Fruit fly (Drosophila melanogaster) whole organism, embryonic: ENCODE results near the gene wrm2.
A peak's percentile ranks its signal among the peaks of the same experiment; 100 is the strongest.

Experiments used
- Asciz ChIP-seq: fragments of 200-800 bp; sonication (Bioruptor generic); optimal IDR thresholded peaks from 2 replicates; lab custom pipeline; 2017; ENCODE audit warnings: missing biosample characterization, mild to moderate bottlenecking, missing genetic modification characterization, missing genetic modification reagents
- CG10147 ChIP-seq: fragments of 200-800 bp; sonication (Bioruptor generic); optimal IDR thresholded peaks from 2 replicates; lab custom pipeline; 2019; ENCODE audit warnings: missing biosample characterization, mild to moderate bottlenecking, missing genetic modification characterization, moderate library complexity
- CG12744 ChIP-seq: fragments of 200-800 bp; sonication (Bioruptor generic); optimal IDR thresholded peaks from 2 replicates; lab custom pipeline; 2016; ENCODE audit warnings: missing biosample characterization, missing genetic modification characterization
- CG13123 ChIP-seq: fragments of 200-800 bp; sonication (Bioruptor generic); optimal IDR thresholded peaks from 2 replicates; lab custom pipeline; 2016; ENCODE audit warnings: missing biosample characterization, missing genetic modification characterization
- CG13296 ChIP-seq: fragments of 200-800 bp; sonication (Bioruptor generic); optimal IDR thresholded peaks from 3 replicates; lab custom pipeline; 2018; ENCODE audit warnings: missing biosample characterization, mild to moderate bottlenecking, missing genetic modification characterization
- CG14014 ChIP-seq: fragments of 200-800 bp; sonication (Bioruptor generic); IDR thresholded peaks from 2 replicates; pipeline ENCODE4 v1.3.6; 2022; ENCODE audit warnings: missing biosample characterization, missing genetic modification characterization
- CG14667 ChIP-seq: fragments of 200-800 bp; sonication (Bioruptor generic); IDR thresholded peaks from 2 replicates; pipeline ENCODE4 v1.3.6; 2022; ENCODE audit warnings: missing biosample characterization, missing genetic modification characterization
- CG14860 ChIP-seq: fragments of 200-800 bp; sonication (Bioruptor generic); IDR thresholded peaks from 3 replicates; pipeline ENCODE4 v1.3.6; 2022; ENCODE audit warnings: missing biosample characterization, missing genetic modification characterization; ENCODE audit not compliant: partially characterized antibody
- CG15479 ChIP-seq: fragments of 200-800 bp; sonication (Bioruptor generic); optimal IDR thresholded peaks from 3 replicates; lab custom pipeline; 2019; ENCODE audit warnings: missing biosample characterization, mild to moderate bottlenecking, missing genetic modification characterization, moderate library complexity
- CG17361 ChIP-seq: fragments of 200-800 bp; sonication (Bioruptor generic); IDR thresholded peaks from 3 replicates; pipeline ENCODE4 v1.3.6; 2022; ENCODE audit warnings: missing biosample characterization, missing genetic modification characterization
- CG17385 ChIP-seq: fragments of 200-800 bp; sonication (Bioruptor generic); optimal IDR thresholded peaks from 3 replicates; lab custom pipeline; 2018; ENCODE audit warnings: missing biosample characterization, mild to moderate bottlenecking, missing genetic modification characterization
- CG17612 ChIP-seq: fragments of 200-800 bp; sonication (Bioruptor generic); IDR thresholded peaks from 2 replicates; pipeline ENCODE4 v1.3.6; 2022; ENCODE audit warnings: missing biosample characterization, missing genetic modification characterization
- CG18262 ChIP-seq: fragments of 200-800 bp; optimal IDR thresholded peaks from 3 replicates; lab custom pipeline; 2019; ENCODE audit warnings: missing biosample characterization, mild to moderate bottlenecking, missing genetic modification characterization, moderate library complexity
- CG18619 ChIP-seq: fragments of 200-800 bp; sonication (Bioruptor generic); optimal IDR thresholded peaks from 3 replicates; lab custom pipeline; 2017; ENCODE audit warnings: missing biosample characterization, mild to moderate bottlenecking, missing genetic modification characterization
- CG18764 ChIP-seq: fragments of 200-800 bp; sonication (Bioruptor generic); optimal IDR thresholded peaks from 3 replicates; lab custom pipeline; 2016; ENCODE audit warnings: missing biosample characterization, missing genetic modification characterization
- CG2712 ChIP-seq: fragments of 200-800 bp; optimal IDR thresholded peaks from 3 replicates; lab custom pipeline; 2019; ENCODE audit warnings: missing biosample characterization, mild to moderate bottlenecking, missing genetic modification characterization, moderate library complexity
- CG34376 ChIP-seq: fragments of 200-800 bp; sonication (Bioruptor generic); optimal IDR thresholded peaks from 2 replicates; lab custom pipeline; 2018; ENCODE audit warnings: missing biosample characterization, mild to moderate bottlenecking, missing genetic modification characterization
- CG43689 ChIP-seq: fragments of 200-800 bp; sonication (Bioruptor generic); IDR thresholded peaks from 2 replicates; pipeline ENCODE4 v1.3.6; 2022; ENCODE audit warnings: missing biosample characterization, missing genetic modification characterization
- CG4617 ChIP-seq: fragments of 200-800 bp; sonication (Bioruptor generic); optimal IDR thresholded peaks from 3 replicates; lab custom pipeline; 2016; ENCODE audit warnings: missing biosample characterization, missing genetic modification characterization, borderline replicate concordance
- CG7271 ChIP-seq: fragments of 200-800 bp; sonication (Bioruptor generic); optimal IDR thresholded peaks from 2 replicates; lab custom pipeline; 2018; ENCODE audit warnings: missing biosample characterization, mild to moderate bottlenecking, missing genetic modification characterization, moderate library complexity
- CG7786 ChIP-seq: fragments of 200-800 bp; sonication (Bioruptor generic); optimal IDR thresholded peaks from 2 replicates; lab custom pipeline; 2016; ENCODE audit warnings: missing biosample characterization, missing genetic modification characterization
- CG7928 ChIP-seq: fragments of 200-800 bp; sonication (Bioruptor generic); optimal IDR thresholded peaks from 2 replicates; lab custom pipeline; 2017; ENCODE audit warnings: missing biosample characterization, mild to moderate bottlenecking, missing genetic modification characterization
- CTCF ChIP-seq: fragments of 200-800 bp; sonication (Bioruptor generic); optimal IDR thresholded peaks from 2 replicates; lab custom pipeline; 2017; ENCODE audit warnings: missing biosample characterization, mild to moderate bottlenecking, missing genetic modification characterization, moderate library complexity
- CkIIα-i1 ChIP-seq: fragments of 200-800 bp; sonication (Bioruptor generic); IDR thresholded peaks from 2 replicates; pipeline ENCODE4 v1.3.6; 2022; ENCODE audit warnings: missing biosample characterization, missing genetic modification characterization
- CoRest ChIP-seq: fragments of 200-800 bp; sonication (Bioruptor generic); optimal IDR thresholded peaks from 3 replicates; lab custom pipeline; 2018; ENCODE audit warnings: missing biosample characterization, mild to moderate bottlenecking, missing genetic modification characterization, moderate library complexity
- Doc2 ChIP-seq: fragments of 200-800 bp; sonication (Bioruptor generic); IDR thresholded peaks from 2 replicates; pipeline ENCODE4 v1.3.6; 2022; ENCODE audit warnings: missing biosample characterization, missing genetic modification characterization
- Fer3 ChIP-seq: fragments of 200-800 bp; sonication (Bioruptor generic); optimal IDR thresholded peaks from 2 replicates; lab custom pipeline; 2018; ENCODE audit warnings: missing biosample characterization, mild to moderate bottlenecking, missing genetic modification characterization, moderate library complexity
- HLHmδ ChIP-seq: fragments of 200-800 bp; sonication (Bioruptor generic); optimal IDR thresholded peaks from 2 replicates; lab custom pipeline; 2018; ENCODE audit warnings: missing biosample characterization, mild to moderate bottlenecking, missing genetic modification characterization, moderate library complexity
- Hr3 ChIP-seq: fragments of 200-800 bp; sonication (Bioruptor generic); optimal IDR thresholded peaks from 3 replicates; lab custom pipeline; 2016; ENCODE audit warnings: missing biosample characterization, missing genetic modification characterization
- Pdp1 ChIP-seq, 2 experiments: fragments of 200-800 bp; sonication (Bioruptor generic); optimal IDR thresholded peaks; 3 replicates each; lab custom pipeline; 2016; ENCODE audit warnings: missing biosample characterization in 2 of 2, missing genetic modification characterization in 2 of 2, mild to moderate bottlenecking in 1 of 2, moderate library complexity in 1 of 2
- Ssrp ChIP-seq: fragments of 200-800 bp; sonication (Bioruptor generic); optimal IDR thresholded peaks from 2 replicates; lab custom pipeline; 2018; ENCODE audit warnings: missing biosample characterization, mild to moderate bottlenecking, missing genetic modification characterization, moderate library complexity
- cwo ChIP-seq: fragments of 200-800 bp; sonication (Bioruptor generic); optimal IDR thresholded peaks from 3 replicates; lab custom pipeline; 2017; ENCODE audit warnings: missing biosample characterization, missing genetic modification characterization, mild to moderate bottlenecking, moderate library complexity, missing genetic modification reagents
- exex ChIP-seq: fragments of 200-800 bp; sonication (Bioruptor generic); optimal IDR thresholded peaks from 4 replicates; lab custom pipeline; 2018; ENCODE audit warnings: missing biosample characterization, mild to moderate bottlenecking, missing genetic modification characterization, moderate library complexity
- fd102C ChIP-seq: fragments of 200-800 bp; sonication (Bioruptor generic); optimal IDR thresholded peaks from 2 replicates; lab custom pipeline; 2018; ENCODE audit warnings: missing biosample characterization, mild to moderate bottlenecking, missing genetic modification characterization, moderate library complexity
- hbn ChIP-seq: fragments of 200-800 bp; sonication (Bioruptor generic); IDR thresholded peaks from 2 replicates; pipeline ENCODE4 v1.3.6; 2022; ENCODE audit warnings: missing biosample characterization, missing genetic modification characterization; ENCODE audit not compliant: partially characterized antibody
- ken ChIP-seq: fragments of 200-800 bp; sonication (Bioruptor generic); IDR thresholded peaks from 3 replicates; pipeline ENCODE4 v1.3.6; 2022; ENCODE audit warnings: missing biosample characterization, missing genetic modification characterization
- klu ChIP-seq: fragments of 200-800 bp; sonication (Bioruptor generic); IDR thresholded peaks from 2 replicates; pipeline ENCODE4 v1.3.6; 2022; ENCODE audit warnings: missing biosample characterization, missing genetic modification characterization
- lab ChIP-seq: fragments of 200-800 bp; sonication (Bioruptor generic); optimal IDR thresholded peaks from 3 replicates; lab custom pipeline; 2017; ENCODE audit warnings: missing biosample characterization, missing genetic modification characterization, mild to moderate bottlenecking, moderate library complexity, missing genetic modification reagents
- mirr ChIP-seq: fragments of 200-800 bp; sonication (Bioruptor generic); optimal IDR thresholded peaks from 3 replicates; lab custom pipeline; 2018; ENCODE audit warnings: missing biosample characterization, mild to moderate bottlenecking, missing genetic modification characterization
- nerfin-2 ChIP-seq: fragments of 200-800 bp; sonication (Bioruptor generic); IDR thresholded peaks from 2 replicates; pipeline ENCODE4 v1.3.6; 2022; ENCODE audit warnings: missing biosample characterization, missing genetic modification characterization; ENCODE audit not compliant: partially characterized antibody
- pita ChIP-seq: fragments of 200-800 bp; sonication (Bioruptor generic); optimal IDR thresholded peaks from 2 replicates; lab custom pipeline; 2017; ENCODE audit warnings: missing biosample characterization, mild to moderate bottlenecking, missing genetic modification characterization
- psq ChIP-seq: fragments of 200-800 bp; sonication (Bioruptor generic); optimal IDR thresholded peaks from 2 replicates; lab custom pipeline; 2017; ENCODE audit warnings: missing biosample characterization, missing genetic modification characterization
- salm ChIP-seq: fragments of 200-800 bp; sonication (Bioruptor generic); optimal IDR thresholded peaks from 2 replicates; lab custom pipeline; 2018; ENCODE audit warnings: missing biosample characterization, mild to moderate bottlenecking, missing genetic modification characterization
- sd ChIP-seq: fragments of 200-800 bp; sonication (Bioruptor generic); optimal IDR thresholded peaks from 3 replicates; lab custom pipeline; 2018; ENCODE audit warnings: missing biosample characterization, mild to moderate bottlenecking, missing genetic modification characterization, moderate library complexity
- ssp ChIP-seq: fragments of 200-800 bp; sonication (Bioruptor generic); IDR thresholded peaks from 2 replicates; pipeline ENCODE4 v1.3.6; 2022; ENCODE audit warnings: missing biosample characterization, missing genetic modification characterization
- sug ChIP-seq: fragments of 200-800 bp; optimal IDR thresholded peaks from 2 replicates; lab custom pipeline; 2019; ENCODE audit warnings: missing biosample characterization, mild to moderate bottlenecking, missing genetic modification characterization, moderate library complexity
- tio ChIP-seq: fragments of 200-800 bp; sonication (Bioruptor generic); optimal IDR thresholded peaks from 2 replicates; lab custom pipeline; 2017; ENCODE audit warnings: missing biosample characterization, missing genetic modification characterization, inconsistent platforms
- ttk ChIP-seq: fragments of 200-800 bp; sonication (Bioruptor generic); IDR thresholded peaks from 2 replicates; pipeline ENCODE4 v2.1.2; 2022; ENCODE audit warnings: missing biosample characterization, missing genetic modification characterization
- wek ChIP-seq: fragments of 200-800 bp; sonication (Bioruptor generic); optimal IDR thresholded peaks from 3 replicates; lab custom pipeline; 2018; ENCODE audit warnings: missing biosample characterization, mild to moderate bottlenecking, missing genetic modification characterization, moderate library complexity
- zen2 ChIP-seq: fragments of 200-800 bp; sonication (Bioruptor generic); IDR thresholded peaks from 3 replicates; pipeline ENCODE4 v1.3.6; 2022; ENCODE audit warnings: missing biosample characterization, missing genetic modification characterization; ENCODE audit not compliant: partially characterized antibody

The wrm2 gene

DNA sequence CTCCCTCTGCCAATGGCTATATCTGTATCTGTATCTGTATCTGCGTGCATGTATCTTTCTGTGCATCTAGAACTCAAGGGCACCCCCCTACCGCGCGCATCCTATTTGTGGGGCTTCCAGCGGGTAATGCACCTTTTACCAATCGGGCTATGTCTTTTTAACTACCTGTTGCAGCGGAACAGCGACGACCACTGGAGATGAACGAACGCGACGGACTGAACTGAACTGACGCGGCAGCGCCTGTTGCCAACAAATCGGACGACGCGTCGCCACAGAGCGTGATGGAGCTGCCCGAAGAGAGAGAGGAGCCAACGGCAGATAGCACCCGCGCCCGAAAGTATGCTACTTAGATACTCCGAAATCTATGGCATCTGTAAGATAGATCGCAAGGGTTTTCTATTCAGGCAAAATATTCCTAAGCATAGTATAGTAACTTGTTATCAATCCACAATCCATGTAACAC is 10.0 kb upstream of the wrm2 start, which contains the start of gene Cln7 (continued):
- TF ChIP-seq CkIIα-i1 (GFP tag; lab: Robert Waterston, UW) (no peak), sd (no peak), CG17361 (GFP tag; lab: Robert Waterston, UW) (no peak), ken (GFP tag; lab: Robert Waterston, UW) (no peak; the same call in 2 of the 3 replicates)

DNA sequence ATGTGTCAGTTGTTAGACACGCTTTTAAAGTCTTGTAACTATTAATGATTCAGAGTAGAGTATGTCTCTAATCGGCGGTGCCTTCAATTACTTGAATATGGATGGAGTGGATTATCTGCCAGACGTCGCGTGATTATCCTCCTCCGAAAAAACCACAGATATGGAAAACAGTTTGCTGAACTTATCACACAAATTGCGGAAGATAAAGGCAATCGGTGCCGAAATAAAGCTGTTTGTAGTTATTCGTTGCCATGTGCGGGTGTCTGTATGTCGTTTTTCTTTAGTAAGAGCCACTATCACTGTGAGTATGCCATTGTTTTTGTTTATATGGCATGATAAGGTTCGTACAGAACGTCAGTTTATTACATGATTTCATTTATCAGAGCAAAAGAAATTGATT is 9.0 kb upstream of the wrm2 start:
- TF ChIP-seq CG18262 (tag; lab: Kevin White, UChicago) = no peak
- no peak for TF ChIP-seq CG10147 (GFP tag; lab: Kevin White, UChicago)
- no peak for TF ChIP-seq CG7271
- TF ChIP-seq lab (GFP tag; lab: Kevin White, UChicago) = peak; percentile 8
- TF ChIP-seq CG14860 (GFP tag; lab: Robert Waterston, UW) = no peak
- no peak for TF ChIP-seq Fer3 (tag; lab: Kevin White, UChicago)
- TF ChIP-seq CG14014 = no peak
- TF ChIP-seq CG34376 = peak; percentile 77
- TF ChIP-seq CoRest (tag; lab: Kevin White, UChicago) = no peak
- peak; percentile 91 for TF ChIP-seq mirr (GFP tag; lab: Kevin White, UChicago)
- TF ChIP-seq exex = peak; percentile 96
- no peak for TF ChIP-seq CTCF
- TF ChIP-seq salm (tag; lab: Kevin White, UChicago) = no peak
- TF ChIP-seq hbn (GFP tag; lab: Robert Waterston, UW) = no peak
- TF ChIP-seq cwo = peak; percentile 68
- TF ChIP-seq CG18764 (GFP tag; lab: Kevin White, UChicago) = no peak
- no peak for TF ChIP-seq CG17612 (GFP tag; lab: Robert Waterston, UW)
- no peak for TF ChIP-seq tio (GFP tag; lab: Kevin White, UChicago)
- TF ChIP-seq HLHmδ (GFP tag; lab: Kevin White, UChicago) = no peak
- TF ChIP-seq ssp (GFP tag; lab: Robert Waterston, UW) = no peak
- no peak for TF ChIP-seq Ssrp
- TF ChIP-seq pita = no peak
- no peak for TF ChIP-seq wek
- TF ChIP-seq klu (GFP tag; lab: Robert Waterston, UW) = no peak
- no peak for TF ChIP-seq CG17385 (GFP tag; lab: Kevin White, UChicago)
- TF ChIP-seq CG7928 (GFP tag; lab: Kevin White, UChicago) = no peak
- TF ChIP-seq sug (tag; lab: Kevin White, UChicago) = peak; percentile 38
- TF ChIP-seq CG12744 = no peak
- no peak for TF ChIP-seq Doc2 (GFP tag; lab: Robert Waterston, UW)
- peak; percentile 17 for TF ChIP-seq CG13296 (GFP tag; lab: Kevin White, UChicago)
- peak in 1 of 2 experiments; percentile 24 for TF ChIP-seq Pdp1 (GFP tag; optimal IDR thresholded peaks at IDR 0.05; lab: Kevin White, UChicago)
- TF ChIP-seq CG15479 = peak; percentile 69

dm6 chr3L:7339216-7339742 is 4.3 kb upstream of the wrm2 start, which contains the start of the genes lark and eco:
Gene lark (plus strand): TSS chr3L:7339266.
Gene eco (minus strand): TSS chr3L:7339340.
- no peak for TF ChIP-seq CG14667 (GFP tag; lab: Robert Waterston, UW)
- peak; percentile 29 for TF ChIP-seq CG2712
- no peak for TF ChIP-seq psq (GFP tag; lab: Kevin White, UChicago)
- no peak for TF ChIP-seq ttk
- TF ChIP-seq CG13123 = no peak
- TF ChIP-seq CG43689 (GFP tag; lab: Robert Waterston, UW) = no peak
- no peak for TF ChIP-seq lab (GFP tag; lab: Kevin White, UChicago)
- no peak for TF ChIP-seq Hr3 (GFP tag; lab: Kevin White, UChicago)
- no peak for TF ChIP-seq CG7786 (GFP tag; lab: Kevin White, UChicago)
- peak; percentile 79 for TF ChIP-seq CG4617
- no peak for TF ChIP-seq fd102C (GFP tag; lab: Kevin White, UChicago)
- TF ChIP-seq CG18619 (GFP tag; lab: Kevin White, UChicago) = no peak
- no peak for TF ChIP-seq nerfin-2 (GFP tag; lab: Robert Waterston, UW)
- TF ChIP-seq zen2 = no peak
- no peak for TF ChIP-seq Asciz (GFP tag; lab: Kevin White, UChicago)
